Worm (Caenorhabditis elegans): ENCODE measurements around the gene T13C5.7.

ce11 chrX:6159562-6159961, 20.8 kb upstream of the T13C5.7 start:
- TF ChIP-seq ceh-28 (tag; optimal IDR thresholded peaks at IDR 0.05), result no peak
- no peak for TF ChIP-seq lin-1 (GFP tag; IDR thresholded peaks at IDR 0.05)
- no peak for TF ChIP-seq daf-19 (GFP tag; conservative IDR thresholded peaks at IDR 0.05)
- no peak for TF ChIP-seq aly-2 (tag; optimal IDR thresholded peaks at IDR 0.05)
- no peak for TF ChIP-seq dmd-8 (GFP tag; IDR thresholded peaks at IDR 0.05)
- TF ChIP-seq mdl-1 (tag; optimal IDR thresholded peaks at IDR 0.05), result no peak
- no peak for TF ChIP-seq zfp-2 (tag; optimal IDR thresholded peaks at IDR 0.05)
- no peak for TF ChIP-seq fos-1 (tag; optimal IDR thresholded peaks at IDR 0.05)
- no peak for TF ChIP-seq php-3 (GFP tag; IDR thresholded peaks at IDR 0.05)
- no peak for TF ChIP-seq nhr-48 (tag; optimal IDR thresholded peaks at IDR 0.05)
- no peak for TF ChIP-seq snpc-4 (tag; optimal IDR thresholded peaks at IDR 0.05)
- TF ChIP-seq spr-3 (GFP tag; optimal IDR thresholded peaks at IDR 0.05), result no peak
- TF ChIP-seq nhr-11 (tag; optimal IDR thresholded peaks at IDR 0.05), result no peak

Data from whole organism, L4 larva.